Fruit fly (Drosophila melanogaster) S2 (cell line): ENCODE measurements around the gene CG15395.

Experiments
- CG8478 ChIP-seq: fragments of >200 bp; optimal IDR thresholded peaks from 2 replicates; lab custom pipeline; 2018
- CTCF ChIP-seq, 2 experiments: fragments of >200 bp; optimal IDR thresholded peaks; 2 replicates each; lab custom pipeline; 2018

DNA sequence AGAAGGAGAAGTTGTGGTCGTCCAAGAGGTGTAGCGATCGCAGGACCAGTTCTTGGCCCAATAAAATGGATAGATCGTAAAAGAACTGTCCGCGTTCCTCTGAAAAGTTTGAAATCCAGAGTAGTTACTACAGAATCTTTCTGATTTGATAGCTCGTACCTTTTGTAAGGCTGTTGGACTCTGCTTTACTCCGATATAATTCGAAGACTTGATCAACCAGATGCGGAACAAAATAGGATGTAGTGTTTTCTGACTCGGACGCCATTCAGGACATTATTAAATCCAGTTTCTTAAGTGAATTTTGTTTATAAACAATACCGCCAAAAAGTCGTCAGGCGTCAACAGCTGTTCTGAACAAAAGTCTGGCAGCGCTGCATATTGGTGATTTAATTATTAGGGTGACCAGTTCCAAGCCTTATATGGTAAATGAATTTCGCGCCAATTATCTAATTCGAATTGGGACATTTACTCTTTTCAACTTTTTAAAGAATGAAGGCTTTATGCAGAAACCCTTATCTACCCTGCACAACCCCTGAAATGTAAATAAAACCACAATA, 35.0 kb upstream of the CG15395 start, which contains the start of the genes Rad1 and Sws1:
- TF ChIP-seq CTCF (optimal IDR thresholded peaks at IDR 0.05; lab: Kevin White, UChicago) (no peak), CG8478 (no peak)
